Fruit fly (Drosophila melanogaster) whole organism, embryonic: ENCODE measurements around the gene Cdc6.

Source experiments
- Ada2b ChIP-seq: fragments of 200-800 bp; sonication (Bioruptor generic); IDR thresholded peaks from 2 replicates; pipeline ENCODE4 v1.3.6; 2022; ENCODE audit warnings: missing biosample characterization, missing genetic modification characterization
- CG10267 ChIP-seq: fragments of 200-800 bp; sonication (Bioruptor generic); optimal IDR thresholded peaks from 2 replicates; lab custom pipeline; 2018; ENCODE audit warnings: missing biosample characterization, mild to moderate bottlenecking, missing genetic modification characterization, moderate library complexity
- CG10565 ChIP-seq: fragments of 200-800 bp; sonication (Bioruptor generic); optimal IDR thresholded peaks from 3 replicates; lab custom pipeline; 2016; ENCODE audit warnings: missing biosample characterization, mild to moderate bottlenecking, missing genetic modification characterization
- CG10654 ChIP-seq: fragments of 200-800 bp; sonication (Bioruptor generic); optimal IDR thresholded peaks from 2 replicates; lab custom pipeline; 2016; ENCODE audit warnings: missing biosample characterization, missing genetic modification characterization
- CG11560 ChIP-seq: fragments of 200-800 bp; sonication (Bioruptor generic); IDR thresholded peaks from 3 replicates; pipeline ENCODE4 v1.3.6; 2022; ENCODE audit warnings: missing biosample characterization, missing genetic modification characterization
- CG13296 ChIP-seq: fragments of 200-800 bp; sonication (Bioruptor generic); optimal IDR thresholded peaks from 3 replicates; lab custom pipeline; 2018; ENCODE audit warnings: missing biosample characterization, mild to moderate bottlenecking, missing genetic modification characterization
- CG1832 ChIP-seq: fragments of 200-800 bp; sonication (Bioruptor generic); optimal IDR thresholded peaks from 2 replicates; lab custom pipeline; 2017; ENCODE audit warnings: missing biosample characterization, mild to moderate bottlenecking, missing genetic modification characterization, inconsistent platforms
- CG3065 ChIP-seq: fragments of 200-800 bp; sonication (Bioruptor generic); optimal IDR thresholded peaks from 2 replicates; lab custom pipeline; 2016; ENCODE audit warnings: missing biosample characterization, missing genetic modification characterization
- CG3281 ChIP-seq: fragments of 200-800 bp; sonication (Bioruptor generic); optimal IDR thresholded peaks from 3 replicates; lab custom pipeline; 2017; ENCODE audit warnings: missing biosample characterization, mild to moderate bottlenecking, missing genetic modification characterization
- CG4282 ChIP-seq: fragments of 200-800 bp; sonication (Bioruptor generic); optimal IDR thresholded peaks from 2 replicates; lab custom pipeline; 2016; ENCODE audit warnings: missing biosample characterization, missing genetic modification characterization
- CG4360 ChIP-seq: fragments of 200-800 bp; sonication (Bioruptor generic); IDR thresholded peaks from 2 replicates; pipeline ENCODE4 v1.3.6; 2022; ENCODE audit warnings: missing biosample characterization, missing genetic modification characterization
- CG43689 ChIP-seq: fragments of 200-800 bp; sonication (Bioruptor generic); IDR thresholded peaks from 2 replicates; pipeline ENCODE4 v1.3.6; 2022; ENCODE audit warnings: missing biosample characterization, missing genetic modification characterization
- CG4424 ChIP-seq: fragments of 200-800 bp; sonication (Bioruptor generic); optimal IDR thresholded peaks from 3 replicates; lab custom pipeline; 2016; ENCODE audit warnings: missing biosample characterization, missing genetic modification characterization
- CG4854 ChIP-seq: fragments of 200-800 bp; sonication (Bioruptor generic); optimal IDR thresholded peaks from 2 replicates; lab custom pipeline; 2016; ENCODE audit warnings: missing biosample characterization, missing genetic modification characterization, inconsistent platforms
- CG5953 ChIP-seq: fragments of 200-800 bp; sonication (Bioruptor generic); IDR thresholded peaks from 2 replicates; pipeline ENCODE4 v1.3.6; 2022; ENCODE audit warnings: missing biosample characterization, missing genetic modification characterization
- CG6654 ChIP-seq: fragments of 200-800 bp; sonication (Bioruptor generic); optimal IDR thresholded peaks from 2 replicates; lab custom pipeline; 2017; ENCODE audit warnings: missing biosample characterization, mild to moderate bottlenecking, missing genetic modification characterization
- CG6791 ChIP-seq: fragments of 200-800 bp; sonication (Bioruptor generic); IDR thresholded peaks from 3 replicates; pipeline ENCODE4 v1.3.6; 2022; ENCODE audit warnings: missing biosample characterization, missing genetic modification characterization; ENCODE audit not compliant: partially characterized antibody
- CG7745 ChIP-seq: fragments of 200-800 bp; sonication (Bioruptor generic); optimal IDR thresholded peaks from 2 replicates; lab custom pipeline; 2018; ENCODE audit warnings: missing biosample characterization, mild to moderate bottlenecking, missing genetic modification characterization, moderate library complexity
- CG8478 ChIP-seq: fragments of >200 bp; optimal IDR thresholded peaks from 2 replicates; lab custom pipeline; 2018
- CTCF ChIP-seq: fragments of 200-800 bp; sonication (Bioruptor generic); optimal IDR thresholded peaks from 2 replicates; lab custom pipeline; 2017; ENCODE audit warnings: missing biosample characterization, mild to moderate bottlenecking, missing genetic modification characterization, moderate library complexity
- CrebB ChIP-seq: fragments of 200-800 bp; sonication (Bioruptor generic); optimal IDR thresholded peaks from 3 replicates; lab custom pipeline; 2018; ENCODE audit warnings: missing biosample characterization, mild to moderate bottlenecking, missing genetic modification characterization
- Dip3 ChIP-seq: fragments of 200-800 bp; sonication (Bioruptor generic); optimal IDR thresholded peaks from 3 replicates; lab custom pipeline; 2016; ENCODE audit warnings: missing biosample characterization, missing genetic modification characterization
- Gug ChIP-seq: fragments of 200-800 bp; sonication (Bioruptor generic); IDR thresholded peaks from 4 replicates; pipeline ENCODE4 v1.3.6; 2022; ENCODE audit warnings: missing biosample characterization, missing genetic modification characterization
- Kr ChIP-seq: fragments of 200-800 bp; sonication (Bioruptor generic); optimal IDR thresholded peaks from 2 replicates; lab custom pipeline; 2017; ENCODE audit warnings: missing biosample characterization, mild to moderate bottlenecking, missing genetic modification characterization
- Mad ChIP-seq: fragments of 200-800 bp; sonication (Bioruptor generic); optimal IDR thresholded peaks from 2 replicates; lab custom pipeline; 2016; ENCODE audit warnings: missing biosample characterization, missing genetic modification characterization
- Mrtf ChIP-seq: fragments of 200-800 bp; sonication (Bioruptor generic); IDR thresholded peaks from 3 replicates; pipeline ENCODE4 v1.3.6; 2022; ENCODE audit warnings: missing biosample characterization, missing genetic modification characterization
- NK7.1 ChIP-seq: fragments of 200-800 bp; sonication (Bioruptor generic); optimal IDR thresholded peaks from 3 replicates; lab custom pipeline; 2016; ENCODE audit warnings: missing biosample characterization, missing genetic modification characterization
- Opbp ChIP-seq: fragments of 200-800 bp; sonication (Bioruptor generic); IDR thresholded peaks from 3 replicates; pipeline ENCODE4 v1.3.6; 2022; ENCODE audit warnings: missing biosample characterization, missing genetic modification characterization; ENCODE audit not compliant: partially characterized antibody
- Ptx1 ChIP-seq: fragments of 200-800 bp; sonication (Bioruptor generic); IDR thresholded peaks from 2 replicates; pipeline ENCODE4 v1.3.6; 2022; ENCODE audit warnings: missing biosample characterization, missing genetic modification characterization
- Scr ChIP-seq: fragments of 200-800 bp; sonication (Bioruptor generic); IDR thresholded peaks from 2 replicates; pipeline ENCODE4 v1.3.6; 2022; ENCODE audit warnings: missing biosample characterization, missing genetic modification characterization; ENCODE audit not compliant: partially characterized antibody
- Trl ChIP-seq, 3 experiments: fragments of >200 bp in 2 of 3; fragments of 200-800 bp in 1 of 3; sonication (Bioruptor generic) in 1 of 3; optimal IDR thresholded peaks; 2 replicates in 1 of 3; 3 replicates in 2 of 3; lab custom pipeline; 2016 to 2017; ENCODE audit warnings: missing biosample characterization in 1 of 3, missing genetic modification characterization in 1 of 3
- abd-A ChIP-seq: fragments of 200-800 bp; sonication (Bioruptor generic); optimal IDR thresholded peaks from 3 replicates; lab custom pipeline; 2019; ENCODE audit warnings: missing biosample characterization, mild to moderate bottlenecking, missing genetic modification characterization, moderate library complexity
- amos ChIP-seq: fragments of 200-800 bp; sonication (Bioruptor generic); IDR thresholded peaks from 2 replicates; pipeline ENCODE4 v1.3.6; 2022; ENCODE audit warnings: missing biosample characterization, missing genetic modification characterization; ENCODE audit not compliant: partially characterized antibody
- ap ChIP-seq: fragments of 200-800 bp; sonication (Bioruptor generic); IDR thresholded peaks from 2 replicates; pipeline ENCODE4 v1.3.6; 2022; ENCODE audit warnings: missing biosample characterization, missing genetic modification characterization
- bigmax ChIP-seq: fragments of 200-800 bp; sonication (Bioruptor generic); optimal IDR thresholded peaks from 2 replicates; lab custom pipeline; 2018; ENCODE audit warnings: missing biosample characterization, mild to moderate bottlenecking, missing genetic modification characterization
- dan ChIP-seq: fragments of 200-800 bp; sonication (Bioruptor generic); IDR thresholded peaks from 2 replicates; pipeline ENCODE4 v1.3.6; 2022; ENCODE audit warnings: missing biosample characterization, missing genetic modification characterization
- gcm ChIP-seq: fragments of 200-800 bp; sonication (Bioruptor generic); optimal IDR thresholded peaks from 2 replicates; lab custom pipeline; 2019; ENCODE audit warnings: missing biosample characterization, mild to moderate bottlenecking, missing genetic modification characterization, moderate library complexity
- klu ChIP-seq: fragments of 200-800 bp; sonication (Bioruptor generic); IDR thresholded peaks from 2 replicates; pipeline ENCODE4 v1.3.6; 2022; ENCODE audit warnings: missing biosample characterization, missing genetic modification characterization
- lmd ChIP-seq: fragments of 200-800 bp; sonication (Bioruptor generic); IDR thresholded peaks from 2 replicates; pipeline ENCODE4 v1.3.6; 2022; ENCODE audit warnings: missing biosample characterization, missing genetic modification characterization
- mam ChIP-seq: fragments of 200-800 bp; sonication (Bioruptor generic); optimal IDR thresholded peaks from 3 replicates; lab custom pipeline; 2016; ENCODE audit warnings: missing biosample characterization, missing genetic modification characterization
- psq ChIP-seq: fragments of 200-800 bp; sonication (Bioruptor generic); optimal IDR thresholded peaks from 2 replicates; lab custom pipeline; 2017; ENCODE audit warnings: missing biosample characterization, missing genetic modification characterization
- sc ChIP-seq, 3 experiments: fragments of >200 bp in 2 of 3; fragments of 200-800 bp in 1 of 3; sonication (Bioruptor generic) in 1 of 3; optimal IDR thresholded peaks; 2 replicates in 2 of 3; 3 replicates in 1 of 3; lab custom pipeline; 2017; ENCODE audit warnings: mild to moderate bottlenecking in 1 of 3, missing biosample characterization in 1 of 3, missing genetic modification characterization in 1 of 3, missing genetic modification reagents in 1 of 3
- sim ChIP-seq: fragments of 200-800 bp; sonication (Bioruptor generic); IDR thresholded peaks from 2 replicates; pipeline ENCODE4 v1.3.6; 2022; ENCODE audit warnings: missing biosample characterization, missing genetic modification characterization
- so ChIP-seq: fragments of 200-800 bp; sonication (Bioruptor generic); IDR thresholded peaks from 3 replicates; pipeline ENCODE4 v1.3.6; 2022; ENCODE audit warnings: missing biosample characterization, missing genetic modification characterization
- sr ChIP-seq: fragments of 200-800 bp; sonication (Bioruptor generic); IDR thresholded peaks from 3 replicates; pipeline ENCODE4 v1.3.6; 2022; ENCODE audit warnings: missing biosample characterization, missing genetic modification characterization
- sug ChIP-seq: fragments of 200-800 bp; optimal IDR thresholded peaks from 2 replicates; lab custom pipeline; 2019; ENCODE audit warnings: missing biosample characterization, mild to moderate bottlenecking, missing genetic modification characterization, moderate library complexity
- toy ChIP-seq: fragments of 200-800 bp; sonication (Bioruptor generic); IDR thresholded peaks from 2 replicates; pipeline ENCODE4 v1.3.6; 2022; ENCODE audit warnings: missing biosample characterization, missing genetic modification characterization
- vnd ChIP-seq: fragments of 200-800 bp; sonication (Bioruptor generic); IDR thresholded peaks from 3 replicates; pipeline ENCODE4 v1.3.6; 2022; ENCODE audit warnings: missing biosample characterization, missing genetic modification characterization; ENCODE audit not compliant: partially characterized antibody
- yki ChIP-seq: fragments of >200 bp; optimal IDR thresholded peaks from 3 replicates; lab custom pipeline; 2018
- z ChIP-seq: fragments of 200-800 bp; sonication (Bioruptor generic); IDR thresholded peaks from 3 replicates; pipeline ENCODE4 v1.3.6; 2022; ENCODE audit warnings: missing biosample characterization, missing genetic modification characterization

Cdc6 gene

DNA sequence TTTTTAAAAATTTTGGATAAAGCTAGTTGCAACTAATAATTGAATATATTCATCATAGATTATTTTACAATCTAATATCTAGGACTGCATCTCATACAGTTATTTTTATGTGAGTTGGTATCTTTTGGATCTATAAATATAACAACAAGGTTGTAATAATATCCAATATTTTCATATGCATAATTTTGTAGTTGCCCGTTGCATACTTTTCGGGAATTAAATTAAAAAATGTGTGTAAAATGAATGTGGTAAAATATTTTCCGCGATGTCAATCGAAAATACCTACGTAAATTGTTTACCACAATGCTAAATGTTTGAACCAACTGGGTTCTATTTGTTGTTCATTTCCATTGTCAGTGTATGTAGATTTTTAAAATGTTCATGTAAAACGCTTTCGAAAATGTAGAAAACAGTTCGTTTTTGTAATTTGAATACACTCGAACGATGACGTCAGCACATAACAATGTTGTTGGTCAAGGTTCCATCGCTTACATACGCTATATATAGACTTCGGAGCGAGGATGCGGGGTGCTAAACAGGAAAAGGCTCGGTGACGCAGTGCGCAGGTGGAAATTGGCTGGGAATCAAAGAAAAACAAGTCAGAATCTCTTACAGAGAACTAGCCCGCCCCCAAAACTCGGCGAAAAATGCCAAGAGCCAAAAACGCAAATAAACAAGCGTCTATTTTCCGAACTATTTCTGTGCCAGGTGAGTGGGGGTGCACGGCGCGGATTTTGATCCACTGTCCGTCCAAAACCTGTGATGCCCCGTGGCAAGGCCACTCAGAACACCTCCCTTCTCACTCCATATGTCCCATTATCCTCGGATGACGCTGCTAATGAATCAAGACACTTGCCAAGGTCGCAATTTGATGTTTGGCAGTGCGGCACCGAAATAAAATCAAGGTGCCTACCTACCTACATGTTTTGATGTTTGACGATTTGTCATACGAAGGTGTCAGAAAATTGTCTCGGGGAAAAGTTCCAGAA lies 5.7 kb downstream of the Cdc6 start (continued):
- TF ChIP-seq z (GFP tag; lab: Robert Waterston, UW) (no peak), CG7745 (no peak), sim (GFP tag; lab: Robert Waterston, UW) (no peak), Ptx1 (GFP tag; lab: Robert Waterston, UW) (no peak), ap (GFP tag; lab: Robert Waterston, UW) (no peak), Opbp (GFP tag; lab: Robert Waterston, UW) (no peak), CrebB (tag; lab: Kevin White, UChicago) (no peak), CG5953 (GFP tag; lab: Robert Waterston, UW) (no peak), CG1832 (GFP tag; lab: Kevin White, UChicago) (no peak), yki (no peak), CTCF (GFP tag; lab: Kevin White, UChicago) (peak; percentile 88), CG11560 (tag; lab: Robert Waterston, UW) (no peak), vnd (no peak), Dip3 (GFP tag; lab: Kevin White, UChicago) (no peak), sc (optimal IDR thresholded peaks at IDR 0.05; lab: Kevin White, UChicago) (no peak), sc (GFP tag; optimal IDR thresholded peaks at IDR 0.05; lab: Kevin White, UChicago) (no peak), Ada2b (GFP tag; lab: Robert Waterston, UW) (no peak), Trl (optimal IDR thresholded peaks at IDR 0.05; lab: Kevin White, UChicago) (no peak), Trl (GFP tag; optimal IDR thresholded peaks at IDR 0.05; lab: Kevin White, UChicago) (no peak), mam (GFP tag; lab: Kevin White, UChicago) (no peak), sug (no peak), CG13296 (GFP tag; lab: Kevin White, UChicago) (no peak), toy (GFP tag; lab: Robert Waterston, UW) (no peak), CG4282 (no peak), CG4854 (no peak), sr (GFP tag; lab: Robert Waterston, UW) (no peak), CG3281 (no peak), Gug (no peak), Mrtf (GFP tag; lab: Robert Waterston, UW) (no peak), amos (peak; percentile 70), dan (no peak), so (GFP tag; lab: Robert Waterston, UW) (peak; percentile 68; the same call in 2 of the 3 replicates), CG8478 (lab: Kevin White, UChicago) (no peak), CG3065 (GFP tag; lab: Kevin White, UChicago) (no peak), psq (GFP tag; lab: Kevin White, UChicago) (no peak), CG6791 (GFP tag; lab: Robert Waterston, UW) (peak; percentile 50; the same call in 2 of the 3 replicates), Mad (GFP tag; lab: Kevin White, UChicago) (no peak), CG6654 (no peak), Scr (GFP tag; lab: Robert Waterston, UW) (0 out of 2 replicates have a peak, but pooled peaks have one; percentile 12), CG43689 (GFP tag; lab: Robert Waterston, UW) (no peak), CG10565 (GFP tag; lab: Kevin White, UChicago) (no peak), NK7.1 (GFP tag; lab: Kevin White, UChicago) (no peak), lmd (GFP tag; lab: Robert Waterston, UW) (no peak), abd-A (no peak), CG10654 (no peak), gcm (GFP tag; lab: Kevin White, UChicago) (no peak), klu (GFP tag; lab: Robert Waterston, UW) (no peak), bigmax (GFP tag; lab: Kevin White, UChicago) (no peak), Kr (no peak), CG4424 (GFP tag; lab: Kevin White, UChicago) (no peak), CG10267 (peak; percentile 16), CG4360 (no peak)
